Worm (Caenorhabditis elegans): ENCODE data around the gene ttr-19.

DNA sequence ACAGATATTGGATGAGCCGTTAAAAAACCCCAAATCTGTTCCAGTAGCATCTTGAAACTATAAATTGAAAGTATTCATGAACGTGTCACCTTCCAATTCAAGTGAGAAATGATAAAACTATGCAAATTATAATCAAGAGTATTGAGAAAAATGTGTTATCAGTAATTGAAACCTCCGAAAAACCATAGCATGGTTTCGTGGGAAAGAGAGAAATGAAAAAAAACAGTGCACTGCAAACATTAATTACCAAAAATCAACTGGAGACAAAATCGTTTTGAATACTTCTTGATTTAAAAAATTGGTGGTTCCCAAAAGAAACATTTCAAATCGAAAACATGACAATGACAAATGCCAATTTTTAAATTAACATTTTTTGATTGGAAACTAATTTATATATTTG is 1.6 kb downstream of the ttr-19 start, which contains the start of gene daf-36:
- TF ChIP-seq ama-1 (optimal IDR thresholded peaks at IDR 0.05) (no peak), odd-2 (tag; optimal IDR thresholded peaks at IDR 0.05) (no peak), pqm-1 (tag; optimal IDR thresholded peaks at IDR 0.05) (no peak), pha-4 (tag; optimal IDR thresholded peaks at IDR 0.05) (no peak), hlh-30 (tag; optimal IDR thresholded peaks at IDR 0.05; ENCODE audit: insufficient read depth) (no peak), ceh-19 (GFP tag; optimal IDR thresholded peaks at IDR 0.05) (no peak), fkh-10 (GFP tag; optimal IDR thresholded peaks at IDR 0.05) (no peak), ceh-34 (tag; optimal IDR thresholded peaks at IDR 0.05) (no peak), ets-4 (tag; optimal IDR thresholded peaks at IDR 0.05) (no peak), nfya-1 (tag; optimal IDR thresholded peaks at IDR 0.05) (no peak), sox-4 (tag; optimal IDR thresholded peaks at IDR 0.05) (no peak)

Data from whole organism, late embryonic.